Worm (Caenorhabditis elegans) whole organism, L4 larva: ENCODE data around the gene C10E2.1.

Experiments used
- R02D3.7 ChIP-seq: fragments of 150-350 bp; sonication (generic microtip); optimal IDR thresholded peaks from 3 replicates; lab custom pipeline; 2014; ENCODE audit warnings: missing biosample characterization, missing genetic modification characterization
- aly-2 ChIP-seq: sonication (generic microtip); optimal IDR thresholded peaks from 2 replicates; lab custom pipeline; 2018; ENCODE audit warnings: missing biosample characterization, missing genetic modification characterization
- ama-1 ChIP-seq: fragments of 150-350 bp; optimal IDR thresholded peaks from 2 replicates; lab custom pipeline; 2014; ENCODE audit warnings: inconsistent platforms, mixed read lengths
- ceh-28 ChIP-seq: fragments of 150-350 bp; optimal IDR thresholded peaks from 2 replicates; lab custom pipeline; 2014; ENCODE audit warnings: missing biosample characterization, missing genetic modification reagents, missing genetic modification characterization
- ceh-82 ChIP-seq: sonication (generic microtip); optimal IDR thresholded peaks from 2 replicates; lab custom pipeline; 2017; ENCODE audit warnings: missing biosample characterization, missing genetic modification characterization
- dpl-1 ChIP-seq: fragments of 150-350 bp; optimal IDR thresholded peaks from 2 replicates; lab custom pipeline; 2014; ENCODE audit warnings: missing biosample characterization, missing genetic modification reagents, missing genetic modification characterization
- egl-27 ChIP-seq: sonication (generic microtip); optimal IDR thresholded peaks from 3 replicates; lab custom pipeline; 2017; ENCODE audit warnings: missing biosample characterization, missing genetic modification reagents, missing genetic modification characterization
- fkh-10 ChIP-seq: fragments of 150-350 bp; optimal IDR thresholded peaks from 2 replicates; lab custom pipeline; 2014; ENCODE audit warnings: missing biosample characterization, missing genetic modification reagents, missing genetic modification characterization
- lin-38 ChIP-seq: fragments of 200-800 bp; sonication (Bioruptor generic); IDR thresholded peaks from 2 replicates; pipeline ENCODE4 v1.3.6; 2022; ENCODE audit warnings: missing genetic modification reagents, missing genetic modification characterization, missing compliant biosample characterization
- nhr-41 ChIP-seq: fragments of 200-800 bp; sonication (Bioruptor generic); IDR thresholded peaks from 2 replicates; pipeline ENCODE4 v1.3.6; 2022; ENCODE audit warnings: missing genetic modification reagents, missing genetic modification characterization, missing compliant biosample characterization
- nhr-48 ChIP-seq: sonication (generic microtip); optimal IDR thresholded peaks from 2 replicates; lab custom pipeline; 2016; ENCODE audit warnings: mild to moderate bottlenecking, missing genetic modification characterization, missing compliant biosample characterization
- unc-62 ChIP-seq, 3 experiments: fragments of 150-350 bp in 1 of 3; sonication (generic microtip); optimal IDR thresholded peaks in 2 of 3; peaks in 1 of 3; 1 replicate in 1 of 3; 2 replicates in 2 of 3; lab custom pipeline; 2014 to 2017; ENCODE audit warnings: missing biosample characterization in 3 of 3, missing genetic modification characterization in 3 of 3, missing genetic modification reagents in 3 of 3, missing genotype in 1 of 3

ce11 chrX:16814913-16815312 is 52.3 kb downstream of the C10E2.1 start:
- TF ChIP-seq R02D3.7 = no peak
- no peak for TF ChIP-seq nhr-48 (tag; lab: Kevin White, UChicago)
- no peak for TF ChIP-seq ceh-82 (tag; lab: Kevin White, UChicago)
- no peak for TF ChIP-seq aly-2
- no peak for TF ChIP-seq ama-1 (lab: Kevin White, UChicago)
- no peak for TF ChIP-seq dpl-1 (GFP tag; lab: Kevin White, UChicago)
- TF ChIP-seq fkh-10 (GFP tag; lab: Kevin White, UChicago) = no peak
- TF ChIP-seq ceh-28 (tag; lab: Kevin White, UChicago) = no peak
- TF ChIP-seq nhr-41 = no peak
- TF ChIP-seq egl-27 = no peak
- no peak for TF ChIP-seq lin-38 (GFP tag; lab: Robert Waterston, UW)
- no peak for TF ChIP-seq unc-62 (GFP tag; optimal IDR thresholded peaks at IDR 0.05 in 1 of 2; lab: Kevin White, UChicago)
- no peak for TF ChIP-seq unc-62 (tag; optimal IDR thresholded peaks at IDR 0.05; lab: Kevin White, UChicago)
